Worm (Caenorhabditis elegans): ENCODE data around the gene smf-2.

smf-2 gene

DNA sequence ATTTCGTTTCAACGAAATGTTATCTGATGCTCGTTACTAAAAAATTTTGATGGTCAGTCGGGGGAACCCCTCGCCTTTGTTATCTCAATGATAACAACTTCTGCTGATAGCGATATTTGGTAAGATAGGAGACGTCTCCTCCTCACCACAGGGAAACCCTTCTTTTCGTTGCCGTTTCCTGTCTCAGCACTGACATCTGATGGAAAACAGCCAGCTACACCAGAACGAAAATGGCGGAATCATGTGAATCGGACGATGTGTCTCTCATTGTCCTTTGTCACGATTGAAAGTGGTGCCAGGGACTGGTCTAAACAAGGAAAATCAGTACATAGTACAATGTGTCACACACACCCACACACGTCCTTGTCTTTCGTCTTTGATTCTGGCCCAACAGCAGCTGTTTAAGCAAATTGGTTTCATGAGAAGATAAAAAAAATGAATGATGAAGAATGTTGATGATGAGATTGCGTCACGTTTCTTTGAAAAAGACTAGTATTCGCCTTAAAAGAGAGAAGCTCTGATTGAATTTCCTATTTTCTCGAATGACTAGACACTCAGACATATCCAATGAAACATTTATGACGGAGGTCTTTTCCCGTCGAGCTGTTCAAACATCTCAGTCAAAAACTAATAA lies 18.0 kb upstream of the smf-2 start:
- TF ChIP-seq pha-4 (tag; optimal IDR thresholded peaks at IDR 0.05) (peak; percentile 28), elt-1 (tag; optimal IDR thresholded peaks at IDR 0.05) (peak; percentile 26), mdl-1 (tag; optimal IDR thresholded peaks at IDR 0.05) (peak; percentile 92), elt-2 (tag; optimal IDR thresholded peaks at IDR 0.05) (peak; percentile 94), jun-1 (tag; optimal IDR thresholded peaks at IDR 0.05) (peak; percentile 18), unc-62 (GFP tag; optimal IDR thresholded peaks at IDR 0.05) (peak; percentile 59), ceh-16 (tag; optimal IDR thresholded peaks at IDR 0.05) (no peak), pqm-1 (tag; optimal IDR thresholded peaks at IDR 0.05) (peak; percentile 46), nhr-23 (tag; optimal IDR thresholded peaks at IDR 0.05) (peak; percentile 74), lin-39 (tag; optimal IDR thresholded peaks at IDR 0.05) (no peak), nhr-25 (tag; optimal IDR thresholded peaks at IDR 0.05) (peak; percentile 97), egl-27 (tag; optimal IDR thresholded peaks at IDR 0.05) (peak; percentile 63), nhr-43 (tag; optimal IDR thresholded peaks at IDR 0.05; ENCODE audit: poor library complexity, severe bottlenecking) (peak; percentile 95), snpc-4 (tag; optimal IDR thresholded peaks at IDR 0.05) (no peak), tbx-2 (tag; optimal IDR thresholded peaks at IDR 0.05) (peak; percentile 62), fkh-10 (GFP tag; optimal IDR thresholded peaks at IDR 0.05) (peak; percentile 90), nhr-11 (tag; optimal IDR thresholded peaks at IDR 0.05) (peak; percentile 61), unc-39 (tag; optimal IDR thresholded peaks at IDR 0.05) (no peak), zag-1 (tag; optimal IDR thresholded peaks at IDR 0.05) (no peak), nfya-1 (tag; optimal IDR thresholded peaks at IDR 0.05; ENCODE audit: insufficient read depth) (peak; percentile 28), mml-1 (tag; optimal IDR thresholded peaks at IDR 0.05) (peak; percentile 50), hmg-11 (tag; optimal IDR thresholded peaks at IDR 0.05) (no peak), elt-3 (tag; optimal IDR thresholded peaks at IDR 0.05) (peak; percentile 84 to 98 (median 86)), skn-1 (tag; optimal IDR thresholded peaks at IDR 0.05) (peak; percentile 16)

DNA sequence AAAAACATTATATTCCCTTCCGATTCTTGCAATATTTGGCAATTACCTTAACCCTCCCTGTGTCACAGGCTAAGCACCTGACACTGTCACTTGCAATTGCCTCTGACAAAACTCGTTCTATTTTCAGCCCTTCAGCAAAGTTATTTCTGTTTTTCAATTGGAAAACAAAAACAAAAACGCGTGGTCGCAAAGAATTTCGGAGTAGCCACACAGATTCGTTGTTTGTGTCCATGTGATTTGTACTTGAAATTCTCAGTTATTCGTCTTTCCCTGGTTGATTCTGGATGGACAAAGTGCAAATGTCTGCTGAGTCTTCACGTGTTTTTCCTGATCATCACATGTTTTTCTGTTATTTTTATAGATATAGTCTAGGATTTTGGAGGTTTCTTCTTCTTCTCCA lies 17.0 kb upstream of the smf-2 start:
- no peak for TF ChIP-seq elt-1 (tag; optimal IDR thresholded peaks at IDR 0.05)
- TF ChIP-seq elt-3 (tag; optimal IDR thresholded peaks at IDR 0.05), result no peak
- TF ChIP-seq ceh-28 (tag; optimal IDR thresholded peaks at IDR 0.05), result no peak
- no peak for TF ChIP-seq ceh-9 (tag; optimal IDR thresholded peaks at IDR 0.05)
- peak; percentile 3 for TF ChIP-seq pha-4 (tag; optimal IDR thresholded peaks at IDR 0.05)
- TF ChIP-seq ama-1 (optimal IDR thresholded peaks at IDR 0.05), result no peak
- TF ChIP-seq unc-39 (tag; optimal IDR thresholded peaks at IDR 0.05), result no peak
- peak; percentile 20 for TF ChIP-seq lin-39 (tag; optimal IDR thresholded peaks at IDR 0.05)
- TF ChIP-seq lsy-12 (tag; optimal IDR thresholded peaks at IDR 0.05), result peak; percentile 37
- TF ChIP-seq nhr-23 (tag; optimal IDR thresholded peaks at IDR 0.05), result peak; percentile 22
- TF ChIP-seq eor-1 (tag; optimal IDR thresholded peaks at IDR 0.05), result no peak
- TF ChIP-seq nhr-25 (tag; optimal IDR thresholded peaks at IDR 0.05), result peak; percentile 54
- no peak for TF ChIP-seq elt-2 (tag; optimal IDR thresholded peaks at IDR 0.05)
- TF ChIP-seq nhr-12 (tag; optimal IDR thresholded peaks at IDR 0.05), result no peak
- no peak for TF ChIP-seq snpc-4 (tag; optimal IDR thresholded peaks at IDR 0.05)
- no peak for TF ChIP-seq aly-2 (tag; optimal IDR thresholded peaks at IDR 0.05)
- no peak for TF ChIP-seq jun-1 (tag; optimal IDR thresholded peaks at IDR 0.05)
- TF ChIP-seq tbx-2 (tag; optimal IDR thresholded peaks at IDR 0.05), result no peak
- TF ChIP-seq nhr-11 (tag; optimal IDR thresholded peaks at IDR 0.05), result no peak
- no peak for TF ChIP-seq sea-2 (GFP tag; optimal IDR thresholded peaks at IDR 0.05)
- no peak for TF ChIP-seq skn-1 (tag; optimal IDR thresholded peaks at IDR 0.05)
- no peak for TF ChIP-seq pqm-1 (tag; optimal IDR thresholded peaks at IDR 0.05)
- peak; percentile 48 for TF ChIP-seq mdl-1 (tag; optimal IDR thresholded peaks at IDR 0.05)
- no peak for TF ChIP-seq fkh-2 (tag; optimal IDR thresholded peaks at IDR 0.05)
- no peak for TF ChIP-seq zag-1 (tag; optimal IDR thresholded peaks at IDR 0.05)
- TF ChIP-seq ztf-4 (tag; optimal IDR thresholded peaks at IDR 0.05), result no peak
- TF ChIP-seq nhr-43 (tag; optimal IDR thresholded peaks at IDR 0.05; ENCODE audit: poor library complexity, severe bottlenecking), result peak; percentile 76
- TF ChIP-seq nhr-67 (tag; optimal IDR thresholded peaks at IDR 0.05), result no peak
- peak; percentile 51 for TF ChIP-seq nfya-1 (tag; optimal IDR thresholded peaks at IDR 0.05; ENCODE audit: insufficient read depth)

DNA sequence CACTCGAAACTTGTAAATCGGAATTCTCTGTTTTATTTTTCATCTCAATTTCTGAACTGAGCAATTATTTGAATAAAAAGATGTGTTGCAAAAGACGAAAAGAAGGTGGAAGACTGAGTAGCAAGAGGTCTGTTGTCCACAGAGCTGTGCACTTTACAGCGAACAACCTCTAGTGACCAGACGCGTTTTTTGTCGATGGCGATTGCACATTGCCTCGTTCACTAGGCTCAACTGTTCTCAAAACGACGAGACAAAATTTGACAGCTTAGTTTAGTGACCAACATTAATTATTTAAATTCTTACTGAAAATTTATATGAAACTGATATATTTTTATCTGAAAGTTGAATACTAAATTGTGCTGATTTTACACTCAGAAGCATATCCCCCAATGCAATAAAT lies 14.7 kb upstream of the smf-2 start, which contains the start of gene R03E9.2:
R03E9.2 (minus strand) TSS at position 101 of the 400 bp plus-strand sequence.
- no peak for TF ChIP-seq ceh-82 (tag; optimal IDR thresholded peaks at IDR 0.05)
- no peak for TF ChIP-seq unc-39 (tag; optimal IDR thresholded peaks at IDR 0.05)
- no peak for TF ChIP-seq pha-4 (tag; optimal IDR thresholded peaks at IDR 0.05)
- TF ChIP-seq nhr-12 (tag; optimal IDR thresholded peaks at IDR 0.05), result no peak
- TF ChIP-seq nhr-77 (tag; optimal IDR thresholded peaks at IDR 0.05), result no peak
